Worm (Caenorhabditis elegans): Measurements from ENCODE around the gene C46C11.4.

- TF ChIP-seq ceh-82 (tag; optimal IDR thresholded peaks at IDR 0.05) (no peak), aha-1 (tag; optimal IDR thresholded peaks at IDR 0.05) (no peak), fkh-4 (tag; optimal IDR thresholded peaks at IDR 0.05; ENCODE audit: borderline replicate concordance) (no peak), nhr-76 (tag; optimal IDR thresholded peaks at IDR 0.05) (no peak), skn-1 (tag; optimal IDR thresholded peaks at IDR 0.05) (no peak)
Observed at ce11 chrX:4678029-4678428, 31.0 kb upstream of the C46C11.4 start, which contains the start of gene flp-11.

Measured in whole organism, L1 larva.